Fruit fly (Drosophila melanogaster) whole organism, pupa: ENCODE data around the gene CG9555.

Source experiments
- CG10348 ChIP-seq: fragments of 200-800 bp; sonication (Bioruptor generic); IDR thresholded peaks from 2 replicates; pipeline ENCODE4 v1.3.6; 2022; ENCODE audit warnings: missing biosample characterization, missing genetic modification characterization
- CG12605 ChIP-seq: fragments of 200-800 bp; sonication (Bioruptor generic); IDR thresholded peaks from 2 replicates; pipeline ENCODE4 v1.3.6; 2022; ENCODE audit warnings: missing biosample characterization, missing genetic modification characterization
- CG17806 ChIP-seq: fragments of 200-800 bp; sonication (Bioruptor generic); optimal IDR thresholded peaks from 2 replicates; lab custom pipeline; 2018; ENCODE audit warnings: missing biosample characterization, mild to moderate bottlenecking, missing genetic modification characterization, moderate library complexity
- CG8159 ChIP-seq: fragments of 200-800 bp; sonication (Bioruptor generic); optimal IDR thresholded peaks from 3 replicates; lab custom pipeline; 2018; ENCODE audit warnings: missing biosample characterization, mild to moderate bottlenecking, missing genetic modification characterization, moderate library complexity
- CG8301 ChIP-seq: fragments of 200-800 bp; sonication (Bioruptor generic); optimal IDR thresholded peaks from 2 replicates; lab custom pipeline; 2018; ENCODE audit warnings: missing biosample characterization, mild to moderate bottlenecking, missing genetic modification characterization
- CG9948 ChIP-seq: fragments of 200-800 bp; sonication (Bioruptor generic); optimal IDR thresholded peaks from 2 replicates; lab custom pipeline; 2018; ENCODE audit warnings: missing biosample characterization, mild to moderate bottlenecking, missing genetic modification characterization, moderate library complexity
- EcR ChIP-seq: fragments of 200-800 bp; sonication (Bioruptor generic); optimal IDR thresholded peaks from 3 replicates; lab custom pipeline; 2019; ENCODE audit warnings: missing biosample characterization, missing genetic modification characterization, mild to moderate bottlenecking, moderate library complexity, missing genetic modification reagents
- Pif1A ChIP-seq: fragments of 200-800 bp; sonication (Bioruptor generic); optimal IDR thresholded peaks from 3 replicates; lab custom pipeline; 2016; ENCODE audit warnings: missing biosample characterization, missing genetic modification characterization
- Pif1B ChIP-seq: fragments of 200-800 bp; sonication (Bioruptor generic); optimal IDR thresholded peaks from 3 replicates; lab custom pipeline; 2016; ENCODE audit warnings: missing biosample characterization, missing genetic modification characterization
- gl ChIP-seq: fragments of 200-800 bp; sonication (Bioruptor generic); optimal IDR thresholded peaks from 2 replicates; lab custom pipeline; 2018; ENCODE audit warnings: missing biosample characterization, mild to moderate bottlenecking, missing genetic modification characterization

DNA sequence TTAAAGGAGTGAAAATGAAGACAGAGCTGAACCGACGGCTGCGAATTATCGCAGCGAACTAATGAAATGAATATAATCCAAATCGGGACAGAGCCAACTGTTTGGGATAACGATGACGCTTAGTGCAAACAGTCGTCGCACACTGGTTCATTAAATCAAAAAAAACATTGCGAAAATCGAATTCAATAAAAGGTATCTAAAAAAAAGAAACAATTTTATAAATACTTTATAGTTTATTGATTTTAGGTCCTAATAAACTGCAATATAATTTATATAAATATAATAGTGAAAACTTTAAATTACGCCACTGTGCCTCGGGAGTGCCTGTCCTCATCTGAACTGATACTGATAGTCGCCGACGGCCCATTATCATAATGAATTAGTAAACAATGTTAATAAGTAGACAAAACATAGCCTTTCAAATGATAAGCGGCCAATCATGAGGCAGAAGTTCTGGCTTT, 32.5 kb upstream of the CG9555 start, which contains the start of gene CG31886:
- TF ChIP-seq Pif1B (GFP tag; lab: Kevin White, UChicago): peak; percentile 27
- no peak; the same call in 1 of the 2 replicates for TF ChIP-seq CG12605 (GFP tag; lab: Robert Waterston, UW)
- no peak for TF ChIP-seq CG8301 (tag; lab: Kevin White, UChicago)
- TF ChIP-seq Pif1A (GFP tag; lab: Kevin White, UChicago): peak; percentile 35
- no peak for TF ChIP-seq CG17806
- TF ChIP-seq CG10348 (GFP tag; lab: Robert Waterston, UW): no peak
- no peak for TF ChIP-seq CG9948 (tag; lab: Kevin White, UChicago)
- TF ChIP-seq EcR (GFP tag; lab: Kevin White, UChicago): no peak
- TF ChIP-seq gl (tag; lab: Kevin White, UChicago): no peak
- TF ChIP-seq CG8159 (tag; lab: Kevin White, UChicago): no peak
